Worm (Caenorhabditis elegans) whole organism, L1 larva: ENCODE results near the gene K04C2.7.

ENCODE experiments used
- C04F5.9 ChIP-seq: sonication (generic microtip); optimal IDR thresholded peaks from 2 replicates; lab custom pipeline; 2016; ENCODE audit warnings: missing genetic modification characterization, missing compliant biosample characterization
- C16A3.4 ChIP-seq: fragments of 150-350 bp; optimal IDR thresholded peaks from 2 replicates; lab custom pipeline; 2014; ENCODE audit warnings: missing biosample characterization, missing genetic modification characterization
- Y116A8C.19 ChIP-seq: sonication (generic microtip); optimal IDR thresholded peaks from 2 replicates; lab custom pipeline; 2016; ENCODE audit warnings: missing compliant biosample characterization, missing genetic modification characterization, borderline replicate concordance
- ama-1 ChIP-seq: fragments of 150-350 bp; optimal IDR thresholded peaks from 2 replicates; lab custom pipeline; 2014
- blmp-1 ChIP-seq: fragments of 150-350 bp; optimal IDR thresholded peaks from 2 replicates; lab custom pipeline; 2014; ENCODE audit warnings: missing biosample characterization, missing genetic modification characterization
- ceh-63 ChIP-seq: fragments of 200-800 bp; sonication (Bioruptor generic); optimal IDR thresholded peaks from 2 replicates; lab custom pipeline; 2018; ENCODE audit warnings: mild to moderate bottlenecking, missing genetic modification characterization, missing compliant biosample characterization
- ceh-88 ChIP-seq: fragments of 200-800 bp; sonication (Bioruptor generic); IDR thresholded peaks from 2 replicates; pipeline ENCODE4 v1.3.6; 2022; ENCODE audit warnings: missing genetic modification characterization, missing compliant biosample characterization
- dpl-1 ChIP-seq, 3 experiments: fragments of 150-350 bp in 2 of 3; sonication (generic microtip) in 1 of 3; optimal IDR thresholded peaks; 2 replicates each; lab custom pipeline; 2014 to 2017; ENCODE audit warnings: missing biosample characterization in 3 of 3, missing genetic modification characterization in 3 of 3, missing genetic modification reagents in 3 of 3
- efl-1 ChIP-seq, 4 experiments: fragments of 150-350 bp; optimal IDR thresholded peaks in 3 of 4; peaks in 1 of 4; 1 replicate in 1 of 4; 2 replicates in 3 of 4; lab custom pipeline; 2014; ENCODE audit warnings: missing biosample characterization in 2 of 4, missing genetic modification characterization in 2 of 4, missing genetic modification reagents in 2 of 4
- elt-2 ChIP-seq: sonication (generic microtip); optimal IDR thresholded peaks from 2 replicates; lab custom pipeline; 2016; ENCODE audit warnings: missing genetic modification characterization, mild to moderate bottlenecking, inconsistent platforms, missing compliant biosample characterization, missing genetic modification reagents
- elt-3 ChIP-seq, 6 experiments: fragments of 150-350 bp in 1 of 6; sonication (generic microtip); optimal IDR thresholded peaks; 2 replicates each; lab custom pipeline; 2017 to 2018; ENCODE audit warnings: missing biosample characterization in 6 of 6, missing genetic modification characterization in 6 of 6, inconsistent platforms in 1 of 6
- fkh-4 ChIP-seq: sonication (generic microtip); optimal IDR thresholded peaks from 2 replicates; lab custom pipeline; 2016; ENCODE audit warnings: missing compliant biosample characterization, missing genetic modification characterization, borderline replicate concordance
- fos-1 ChIP-seq: fragments of 150-350 bp; optimal IDR thresholded peaks from 2 replicates; lab custom pipeline; 2014; ENCODE audit warnings: missing biosample characterization, missing genetic modification characterization
- grh-1 ChIP-seq: fragments of 200-800 bp; sonication (Bioruptor generic); IDR thresholded peaks from 2 replicates; pipeline ENCODE4 v1.3.6; 2022; ENCODE audit warnings: missing genetic modification reagents, missing genetic modification characterization, missing compliant biosample characterization
- hlh-4 ChIP-seq: sonication (generic microtip); optimal IDR thresholded peaks from 2 replicates; lab custom pipeline; 2016; ENCODE audit warnings: mild to moderate bottlenecking, missing genetic modification characterization, missing compliant biosample characterization
- jun-1 ChIP-seq: fragments of 150-350 bp; optimal IDR thresholded peaks from 2 replicates; lab custom pipeline; 2014; ENCODE audit warnings: missing biosample characterization, missing genetic modification reagents, missing genetic modification characterization
- lin-13 ChIP-seq: fragments of 150-350 bp; optimal IDR thresholded peaks from 2 replicates; lab custom pipeline; 2014; ENCODE audit warnings: missing biosample characterization, missing genetic modification reagents, missing genetic modification characterization
- lin-14 ChIP-seq: fragments of 200-800 bp; sonication (Bioruptor generic); optimal IDR thresholded peaks from 2 replicates; lab custom pipeline; 2018; ENCODE audit warnings: mild to moderate bottlenecking, missing genetic modification characterization, moderate library complexity, missing compliant biosample characterization
- lin-35 ChIP-seq, 2 experiments: fragments of 150-350 bp; optimal IDR thresholded peaks; 2 replicates each; lab custom pipeline; 2014; ENCODE audit warnings: missing biosample characterization in 2 of 2, missing genetic modification characterization in 2 of 2, missing genetic modification reagents in 2 of 2
- lin-39 ChIP-seq: fragments of 150-350 bp; optimal IDR thresholded peaks from 2 replicates; lab custom pipeline; 2014; ENCODE audit warnings: missing biosample characterization, missing genetic modification reagents, missing genetic modification characterization
- lir-3 ChIP-seq: sonication (generic microtip); optimal IDR thresholded peaks from 2 replicates; lab custom pipeline; 2016; ENCODE audit warnings: mild to moderate bottlenecking, missing genetic modification characterization, moderate library complexity, missing compliant biosample characterization; ENCODE audit not compliant: poor library complexity
- lsy-2 ChIP-seq, 2 experiments: fragments of 150-350 bp; optimal IDR thresholded peaks; 2 replicates each; lab custom pipeline; 2014; ENCODE audit warnings: missing biosample characterization in 2 of 2, missing genetic modification characterization in 2 of 2
- mdl-1 ChIP-seq, 2 experiments: fragments of 150-350 bp; optimal IDR thresholded peaks; 2 replicates each; lab custom pipeline; 2014 to 2017; ENCODE audit warnings: missing biosample characterization in 2 of 2, missing genetic modification characterization in 2 of 2, inconsistent platforms in 1 of 2
- mep-1 ChIP-seq: fragments of 150-350 bp; optimal IDR thresholded peaks from 2 replicates; lab custom pipeline; 2014; ENCODE audit warnings: missing biosample characterization, missing genetic modification characterization
- nhr-11 ChIP-seq: fragments of 150-350 bp; optimal IDR thresholded peaks from 2 replicates; lab custom pipeline; 2014; ENCODE audit warnings: missing biosample characterization, missing genetic modification characterization
- nhr-19 ChIP-seq: fragments of 200-800 bp; sonication (Bioruptor generic); conservative IDR thresholded peaks from 2 replicates; pipeline ENCODE4 v1.3.6; 2022; ENCODE audit warnings: missing genetic modification characterization, missing compliant biosample characterization
- nhr-20 ChIP-seq: sonication (generic microtip); optimal IDR thresholded peaks from 2 replicates; lab custom pipeline; 2016; ENCODE audit warnings: mild to moderate bottlenecking, missing genetic modification characterization, missing compliant biosample characterization
- nhr-237 ChIP-seq: fragments of 150-350 bp; optimal IDR thresholded peaks from 2 replicates; lab custom pipeline; 2014; ENCODE audit warnings: missing biosample characterization, missing genetic modification characterization
- nhr-47 ChIP-seq: sonication (generic microtip); optimal IDR thresholded peaks from 2 replicates; lab custom pipeline; 2016; ENCODE audit warnings: mild to moderate bottlenecking, missing genetic modification characterization, moderate library complexity, missing compliant biosample characterization
- nhr-71 ChIP-seq: sonication (generic microtip); optimal IDR thresholded peaks from 2 replicates; lab custom pipeline; 2016; ENCODE audit warnings: mild to moderate bottlenecking, missing genetic modification characterization, moderate library complexity, missing compliant biosample characterization
- nhr-77 ChIP-seq: fragments of 150-350 bp; optimal IDR thresholded peaks from 2 replicates; lab custom pipeline; 2014; ENCODE audit warnings: missing biosample characterization, missing genetic modification characterization
- nhr-84 ChIP-seq: sonication (generic microtip); optimal IDR thresholded peaks from 2 replicates; lab custom pipeline; 2017; ENCODE audit warnings: missing biosample characterization, missing genetic modification characterization
- nhr-85 ChIP-seq: sonication (generic microtip); peaks from one replicate; lab custom pipeline; 2016; ENCODE audit warnings: missing genetic modification characterization, inconsistent platforms, missing compliant biosample characterization
- nhr-90 ChIP-seq: sonication (generic microtip); optimal IDR thresholded peaks from 2 replicates; lab custom pipeline; 2016; ENCODE audit warnings: mild to moderate bottlenecking, missing genetic modification characterization, missing compliant biosample characterization; ENCODE audit not compliant: poor library complexity
- rnt-1 ChIP-seq: sonication (generic microtip); optimal IDR thresholded peaks from 2 replicates; lab custom pipeline; 2016; ENCODE audit warnings: mild to moderate bottlenecking, missing genetic modification characterization, moderate library complexity, missing compliant biosample characterization
- skn-1 ChIP-seq: fragments of 150-350 bp; optimal IDR thresholded peaks from 2 replicates; lab custom pipeline; 2014; ENCODE audit warnings: missing biosample characterization, missing genetic modification characterization
- snu-23 ChIP-seq: sonication (generic microtip); optimal IDR thresholded peaks from 2 replicates; lab custom pipeline; 2016; ENCODE audit warnings: missing genetic modification characterization, missing compliant biosample characterization
- sptf-1 ChIP-seq: fragments of 150-350 bp; optimal IDR thresholded peaks from 2 replicates; lab custom pipeline; 2014; ENCODE audit warnings: missing biosample characterization, missing genetic modification characterization
- swsn-7 ChIP-seq: sonication (generic microtip); optimal IDR thresholded peaks from 2 replicates; lab custom pipeline; 2016; ENCODE audit warnings: missing genetic modification characterization, missing compliant biosample characterization
- tbx-2 ChIP-seq: sonication (generic microtip); optimal IDR thresholded peaks from 2 replicates; lab custom pipeline; 2016; ENCODE audit warnings: missing genetic modification characterization, missing compliant biosample characterization
- unc-130 ChIP-seq: fragments of 150-350 bp; optimal IDR thresholded peaks from 2 replicates; lab custom pipeline; 2017; ENCODE audit warnings: missing biosample characterization, missing genetic modification characterization, inconsistent platforms
- vab-15 ChIP-seq: sonication (generic microtip); optimal IDR thresholded peaks from 2 replicates; lab custom pipeline; 2017; ENCODE audit warnings: missing genotype, mild to moderate bottlenecking, missing genetic modification characterization, missing compliant biosample characterization
- zip-4 ChIP-seq: fragments of 200-800 bp; sonication (Bioruptor generic); optimal IDR thresholded peaks from 2 replicates; lab custom pipeline; 2018; ENCODE audit warnings: mild to moderate bottlenecking, missing genetic modification characterization, moderate library complexity, missing compliant biosample characterization
- ztf-11 ChIP-seq, 2 experiments: sonication (generic microtip); optimal IDR thresholded peaks; 2 replicates each; lab custom pipeline; 2016 to 2017; ENCODE audit warnings: missing genetic modification characterization in 2 of 2, missing biosample characterization in 1 of 2, missing compliant biosample characterization in 1 of 2
- ztf-4 ChIP-seq: fragments of 150-350 bp; optimal IDR thresholded peaks from 2 replicates; lab custom pipeline; 2014; ENCODE audit warnings: missing biosample characterization, missing genetic modification characterization

Gene K04C2.7

ce11 chrIII:6897587-6898064 lies 16.7 kb downstream of the K04C2.7 start, which contains the start of gene T07E3.4 (continued):
- peak; percentile 47 to 60 (median 59) for TF ChIP-seq dpl-1 (GFP tag; optimal IDR thresholded peaks at IDR 0.05; lab: Kevin White, UChicago)
- peak; percentile 43 for TF ChIP-seq nhr-77
- TF ChIP-seq hlh-4, result no peak
- peak; percentile 96 for TF ChIP-seq snu-23 (GFP tag; lab: Kevin White, UChicago)
- peak; percentile 69 for TF ChIP-seq efl-1 (optimal IDR thresholded peaks at IDR 0.05; lab: Kevin White, UChicago)
- TF ChIP-seq efl-1 (GFP tag; optimal IDR thresholded peaks at IDR 0.05 in 1 of 2; lab: Kevin White, UChicago), result peak; percentile 46 to 95
- TF ChIP-seq lir-3 (tag; lab: Kevin White, UChicago), result peak; percentile 72
- TF ChIP-seq elt-3 (tag; optimal IDR thresholded peaks at IDR 0.05; lab: Kevin White, UChicago), result peak in 4 of 6 experiments; percentile 20 to 94 (median 68)
- no peak for TF ChIP-seq sptf-1 (tag; lab: Kevin White, UChicago)
- no peak for TF ChIP-seq ceh-63
- TF ChIP-seq C16A3.4 (tag; lab: Kevin White, UChicago), result peak; percentile 34
- peak; percentile 44 for TF ChIP-seq ama-1
- TF ChIP-seq nhr-47, result peak; percentile 84
- TF ChIP-seq jun-1 (tag; lab: Kevin White, UChicago), result peak; percentile 77
- TF ChIP-seq lsy-2 (tag; optimal IDR thresholded peaks at IDR 0.05; lab: Kevin White, UChicago), result peak; percentile 82 to 88
- TF ChIP-seq vab-15 (tag; lab: Kevin White, UChicago), result no peak
- TF ChIP-seq tbx-2 (tag; lab: Kevin White, UChicago), result peak; percentile 89
- TF ChIP-seq C04F5.9, result peak; percentile 69
- no peak for TF ChIP-seq nhr-84 (tag; lab: Kevin White, UChicago)

- peak; percentile 9 to 21 for TF ChIP-seq efl-1 (optimal IDR thresholded peaks at IDR 0.05; lab: Kevin White, UChicago)
- peak in 1 of 2 experiments; percentile 11 for TF ChIP-seq efl-1 (GFP tag; optimal IDR thresholded peaks at IDR 0.05 in 1 of 2; lab: Kevin White, UChicago)
- peak; percentile 26 for TF ChIP-seq lin-13 (GFP tag; lab: Kevin White, UChicago)
- TF ChIP-seq swsn-7 (tag; lab: Kevin White, UChicago), result peak; percentile 12
- TF ChIP-seq fkh-4, result no peak
- peak; percentile 40 for TF ChIP-seq ztf-4 (tag; lab: Kevin White, UChicago)
- TF ChIP-seq lsy-2 (tag; optimal IDR thresholded peaks at IDR 0.05; lab: Kevin White, UChicago), result peak; percentile 54 to 70
- no peak for TF ChIP-seq Y116A8C.19
- TF ChIP-seq tbx-2 (tag; lab: Kevin White, UChicago), result peak; percentile 58
- peak; percentile 83 for TF ChIP-seq nhr-20 (tag; lab: Kevin White, UChicago)
- TF ChIP-seq nhr-19, result peak; percentile 79
- peak; percentile 35 for TF ChIP-seq nhr-11
- peak; percentile 44 for TF ChIP-seq nhr-90 (tag; lab: Kevin White, UChicago)
- TF ChIP-seq nhr-237 (tag; lab: Kevin White, UChicago), result no peak
- peak; percentile 73 for TF ChIP-seq snu-23 (GFP tag; lab: Kevin White, UChicago)
- TF ChIP-seq lin-35 (GFP tag; optimal IDR thresholded peaks at IDR 0.05; lab: Kevin White, UChicago), result peak in 1 of 2 experiments; percentile 61
- peak; percentile 50 for TF ChIP-seq grh-1 (GFP tag; lab: Robert Waterston, UW)
- TF ChIP-seq lir-3 (tag; lab: Kevin White, UChicago), result peak; percentile 4
- peak; percentile 48 for TF ChIP-seq blmp-1
- peak; percentile 56 for TF ChIP-seq unc-130
- peak in 1 of 2 experiments; percentile 23 for TF ChIP-seq mdl-1 (tag; optimal IDR thresholded peaks at IDR 0.05; lab: Kevin White, UChicago)
- TF ChIP-seq rnt-1 (tag; lab: Kevin White, UChicago), result peak; percentile 63
- peak; percentile 85 for TF ChIP-seq nhr-85 (tag; lab: Kevin White, UChicago)
- TF ChIP-seq elt-3 (tag; optimal IDR thresholded peaks at IDR 0.05; lab: Kevin White, UChicago), result peak in 2 of 6 experiments; percentile 41 to 83
- peak in 2 of 3 experiments; percentile 10 to 31 for TF ChIP-seq dpl-1 (GFP tag; optimal IDR thresholded peaks at IDR 0.05; lab: Kevin White, UChicago)
- no peak for TF ChIP-seq zip-4 (GFP tag; lab: Kevin White, UChicago)
- TF ChIP-seq vab-15 (tag; lab: Kevin White, UChicago), result no peak
- no peak for TF ChIP-seq sptf-1 (tag; lab: Kevin White, UChicago)
- peak; percentile 44 for TF ChIP-seq nhr-47
- TF ChIP-seq ceh-88, result 0 out of 2 replicates have a peak, but pooled peaks have one; percentile 14
- TF ChIP-seq nhr-71 (tag; lab: Kevin White, UChicago), result peak; percentile 91
- peak; percentile 5 for TF ChIP-seq fos-1 (tag; lab: Kevin White, UChicago)
- peak; percentile 21 for TF ChIP-seq mep-1 (tag; lab: Kevin White, UChicago)
- TF ChIP-seq skn-1 (tag; lab: Kevin White, UChicago), result no peak
- no peak for TF ChIP-seq ztf-11 (tag; optimal IDR thresholded peaks at IDR 0.05; lab: Kevin White, UChicago)
- no peak for TF ChIP-seq C04F5.9
- peak; percentile 29 for TF ChIP-seq lin-39 (tag; lab: Kevin White, UChicago)
- peak; percentile 11 for TF ChIP-seq elt-2
- peak; percentile 82 for TF ChIP-seq lin-14 (GFP tag; lab: Kevin White, UChicago)
Measured at ce11 chrIII:6898518-6898917, 17.6 kb downstream of the K04C2.7 start.
